Worm (Caenorhabditis elegans) whole organism, early embryonic: ENCODE results near the gene nhr-183.
"Not testable (repeated sequence)": the region's sequence is repeated elsewhere in the genome, so short reads cannot be mapped to it uniquely, and the experiment has no call there.

Experiments used
- B0310.2 ChIP-seq: sonication (generic microtip); optimal IDR thresholded peaks from 2 replicates; lab custom pipeline; 2016; ENCODE audit warnings: mild to moderate bottlenecking, missing genetic modification characterization, missing compliant biosample characterization
- F13C5.2 ChIP-seq: sonication (generic microtip); optimal IDR thresholded peaks from 2 replicates; lab custom pipeline; 2017; ENCODE audit warnings: mild to moderate bottlenecking, missing genetic modification characterization, inconsistent platforms, missing compliant biosample characterization
- aly-1 ChIP-seq: sonication (generic microtip); optimal IDR thresholded peaks from 2 replicates; lab custom pipeline; 2016; ENCODE audit warnings: missing genetic modification characterization, missing compliant biosample characterization
- ama-1 ChIP-seq: fragments of 150-350 bp; optimal IDR thresholded peaks from 2 replicates; lab custom pipeline; 2014
- ceh-13 ChIP-seq: fragments of 200-800 bp; sonication (Bioruptor generic); optimal IDR thresholded peaks from 2 replicates; lab custom pipeline; 2018; ENCODE audit warnings: mild to moderate bottlenecking, missing genetic modification characterization, missing compliant biosample characterization
- ceh-36 ChIP-seq: sonication (generic microtip); optimal IDR thresholded peaks from 2 replicates; lab custom pipeline; 2016; ENCODE audit warnings: missing genetic modification characterization, inconsistent platforms, missing compliant biosample characterization
- ets-7 ChIP-seq: sonication (generic microtip); optimal IDR thresholded peaks from 2 replicates; lab custom pipeline; 2016; ENCODE audit warnings: missing genotype, missing genetic modification characterization, missing compliant biosample characterization
- flt-1 ChIP-seq: fragments of 200-800 bp; sonication (Bioruptor generic); IDR thresholded peaks from 2 replicates; pipeline ENCODE4 v1.3.6; 2022; ENCODE audit warnings: missing genetic modification characterization, missing compliant biosample characterization
- hmbx-1 ChIP-seq: sonication (generic microtip); optimal IDR thresholded peaks from 2 replicates; lab custom pipeline; 2016; ENCODE audit warnings: mild to moderate bottlenecking, missing genetic modification characterization, missing compliant biosample characterization
- hmg-4 ChIP-seq: fragments of 200-800 bp; sonication (Bioruptor generic); optimal IDR thresholded peaks from 2 replicates; lab custom pipeline; 2018; ENCODE audit warnings: mild to moderate bottlenecking, missing genetic modification characterization, missing compliant biosample characterization
- hnd-1 ChIP-seq: sonication (generic microtip); optimal IDR thresholded peaks from 2 replicates; lab custom pipeline; 2016; ENCODE audit warnings: missing genetic modification characterization, missing compliant biosample characterization
- pes-1 ChIP-seq: fragments of 200-800 bp; sonication (Bioruptor generic); IDR thresholded peaks from 2 replicates; pipeline ENCODE4 v1.3.6; 2022; ENCODE audit warnings: missing genetic modification reagents, missing genetic modification characterization, missing compliant biosample characterization
- scrt-1 ChIP-seq: fragments of 200-800 bp; sonication (Bioruptor generic); IDR thresholded peaks from 2 replicates; pipeline ENCODE4 v1.3.6; 2022; ENCODE audit warnings: missing genetic modification characterization, missing compliant biosample characterization
- sea-1 ChIP-seq: fragments of 200-800 bp; sonication (Bioruptor generic); conservative IDR thresholded peaks from 2 replicates; pipeline ENCODE4 v1.3.6; 2022; ENCODE audit warnings: missing genetic modification characterization, missing compliant biosample characterization
- tbx-11 ChIP-seq: fragments of 200-800 bp; sonication (Bioruptor generic); IDR thresholded peaks from 2 replicates; pipeline ENCODE4 v1.3.6; 2022; ENCODE audit warnings: missing genetic modification characterization, missing compliant biosample characterization
- tbx-37 ChIP-seq: fragments of 200-800 bp; sonication (Bioruptor generic); conservative IDR thresholded peaks from 2 replicates; pipeline ENCODE4 v1.3.6; 2022; ENCODE audit warnings: missing genetic modification reagents, missing genetic modification characterization, missing compliant biosample characterization
- tra-4 ChIP-seq: sonication (generic microtip); optimal IDR thresholded peaks from 2 replicates; lab custom pipeline; 2017; ENCODE audit warnings: missing genetic modification characterization, missing compliant biosample characterization

Gene nhr-183

DNA sequence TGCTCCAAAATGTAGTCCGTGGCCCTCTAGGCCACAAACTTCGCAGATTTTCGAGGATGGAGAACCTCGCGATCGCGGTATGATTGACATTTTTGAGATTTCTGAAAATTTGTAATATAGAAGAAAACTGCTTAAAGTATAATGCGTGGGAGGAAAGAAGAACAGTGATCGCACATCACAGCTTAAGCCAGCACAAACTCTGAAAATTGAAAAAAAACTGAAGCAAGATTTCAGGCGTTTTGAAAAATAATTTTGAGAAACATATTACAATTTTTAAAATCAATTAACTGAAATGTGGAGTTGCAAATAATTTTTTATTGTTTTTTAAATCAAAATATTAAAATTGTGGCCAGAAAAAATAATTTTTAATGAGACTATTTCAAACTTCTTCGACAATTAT, 2.5 kb upstream of the nhr-183 start, which contains the start of gene nhr-275:
TSS of gene nhr-275 (minus strand) at position 101 of the 400 bp plus-strand sequence.
- no peak for TF ChIP-seq hmbx-1 (tag; lab: Kevin White, UChicago)
- no peak for TF ChIP-seq sea-1 (GFP tag; lab: Robert Waterston, UW)
- no peak for TF ChIP-seq hmg-4 (GFP tag; lab: Kevin White, UChicago)
- no peak for TF ChIP-seq ama-1 (lab: Kevin White, UChicago)
- no peak for TF ChIP-seq F13C5.2 (tag; lab: Kevin White, UChicago)
- TF ChIP-seq flt-1 (GFP tag; lab: Robert Waterston, UW), result no peak
- TF ChIP-seq pes-1, result no peak
- no peak for TF ChIP-seq aly-1 (tag; lab: Kevin White, UChicago)
- no peak for TF ChIP-seq ceh-36 (tag; lab: Kevin White, UChicago)
- no peak for TF ChIP-seq tbx-37 (GFP tag; lab: Robert Waterston, UW)
- no peak for TF ChIP-seq tbx-11 (GFP tag; lab: Robert Waterston, UW)

DNA sequence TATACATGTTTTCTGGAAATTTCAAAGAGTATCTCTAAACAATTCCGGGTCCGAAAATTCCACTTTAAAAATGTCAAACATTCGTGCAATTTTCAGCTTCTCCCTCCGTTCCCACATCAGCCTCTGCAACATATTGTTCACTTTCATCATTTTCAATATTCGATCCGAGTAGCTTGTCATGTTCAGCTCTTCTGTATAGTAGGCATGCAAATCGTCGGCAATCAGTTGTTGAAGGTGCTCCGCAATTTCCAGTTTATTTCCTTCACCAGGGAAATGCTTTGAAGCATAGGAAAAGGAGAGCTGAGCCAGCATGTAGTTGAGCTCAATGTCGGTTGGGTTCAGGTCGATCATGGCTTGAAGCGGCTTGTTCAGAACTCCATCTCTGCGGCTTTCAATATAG, 491 bp upstream of the nhr-183 start:
- TF ChIP-seq hnd-1 (tag; lab: Kevin White, UChicago), result no peak
- TF ChIP-seq tbx-37 (GFP tag; lab: Robert Waterston, UW), result no peak

ce11 chrV:2260660-2261059, 3.8 kb downstream of the nhr-183 start, which contains the start of gene F41B5.12:
Gene F41B5.12, plus strand, starts transcription at chrV:2260960.
- TF ChIP-seq hnd-1 (tag; lab: Kevin White, UChicago) (no peak), hmbx-1 (tag; lab: Kevin White, UChicago) (no peak), tra-4 (no peak), scrt-1 (no peak), sea-1 (GFP tag; lab: Robert Waterston, UW) (no peak), flt-1 (GFP tag; lab: Robert Waterston, UW) (no peak), hmg-4 (GFP tag; lab: Kevin White, UChicago) (no peak), ceh-13 (GFP tag; lab: Kevin White, UChicago) (no peak), tbx-11 (GFP tag; lab: Robert Waterston, UW) (no peak), tbx-37 (GFP tag; lab: Robert Waterston, UW) (no peak), ets-7 (tag; lab: Kevin White, UChicago) (no peak), B0310.2 (tag; lab: Kevin White, UChicago) (no peak), aly-1 (tag; lab: Kevin White, UChicago) (no peak), ceh-36 (tag; lab: Kevin White, UChicago) (no peak), ama-1 (lab: Kevin White, UChicago) (no peak)

DNA sequence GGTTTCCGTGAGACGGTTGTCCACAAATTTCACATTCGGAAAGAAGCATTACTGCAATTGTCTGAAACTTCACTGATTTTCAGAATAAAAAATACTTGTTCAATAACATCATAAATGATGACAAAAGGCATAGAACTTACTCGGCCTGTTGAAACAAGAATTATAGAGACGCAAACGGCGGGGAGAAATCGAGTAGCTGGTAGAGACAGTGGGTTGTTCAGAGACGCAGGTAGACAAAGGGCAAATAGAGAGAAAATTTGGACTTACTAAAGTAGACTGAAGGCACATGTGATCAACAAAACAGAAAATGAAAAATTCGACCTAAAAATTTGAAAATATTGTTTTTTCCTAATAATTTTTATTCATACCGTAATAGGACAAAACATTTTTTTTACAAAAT, 4.7 kb downstream of the nhr-183 start, which contains the start of gene nhr-182:
TSS of gene nhr-182 (minus strand) at position 178 of the 400 bp plus-strand sequence.
- TF ChIP-seq B0310.2 (tag; lab: Kevin White, UChicago), result no peak
- TF ChIP-seq pes-1, result no peak
- no peak for TF ChIP-seq F13C5.2 (tag; lab: Kevin White, UChicago)
- TF ChIP-seq ets-7 (tag; lab: Kevin White, UChicago), result no peak
- no peak for TF ChIP-seq scrt-1
- no peak for TF ChIP-seq tbx-11 (GFP tag; lab: Robert Waterston, UW)
- no peak for TF ChIP-seq ceh-36 (tag; lab: Kevin White, UChicago)

- TF ChIP-seq tra-4; hmbx-1 (tag; lab: Kevin White, UChicago); ets-7 (tag; lab: Kevin White, UChicago): not testable (repeated sequence)
These were observed 9.2 kb downstream of the nhr-183 start, which contains the start of gene F41B5.1 for ce11 chrV:2255191-2255590. Gene F41B5.1, plus strand, starts transcription at chrV:2255533.

ce11 chrV:2254553-2255124, 9.8 kb downstream of the nhr-183 start, which contains the start of gene str-253:
Gene str-253, minus strand, starts transcription at chrV:2254603.
- TF ChIP-seq ama-1 (lab: Kevin White, UChicago) (no peak), pes-1 (no peak), hmbx-1 (tag; lab: Kevin White, UChicago) (no peak), sea-1 (GFP tag; lab: Robert Waterston, UW) (no peak), ceh-36 (tag; lab: Kevin White, UChicago) (no peak), ceh-13 (GFP tag; lab: Kevin White, UChicago) (no peak), tra-4 (no peak), hnd-1 (tag; lab: Kevin White, UChicago) (no peak), scrt-1 (no peak), flt-1 (GFP tag; lab: Robert Waterston, UW) (no peak), B0310.2 (tag; lab: Kevin White, UChicago) (no peak), ets-7 (tag; lab: Kevin White, UChicago) (no peak), tbx-11 (GFP tag; lab: Robert Waterston, UW) (no peak), hmg-4 (GFP tag; lab: Kevin White, UChicago) (no peak)

ce11 chrV:2251774-2252173, 12.7 kb downstream of the nhr-183 start:
- no peak for TF ChIP-seq scrt-1
- no peak for TF ChIP-seq ceh-36 (tag; lab: Kevin White, UChicago)
- TF ChIP-seq tbx-37 (GFP tag; lab: Robert Waterston, UW), result no peak
- TF ChIP-seq hmbx-1 (tag; lab: Kevin White, UChicago), result no peak
- no peak for TF ChIP-seq ceh-13 (GFP tag; lab: Kevin White, UChicago)
- TF ChIP-seq aly-1 (tag; lab: Kevin White, UChicago), result no peak
- no peak for TF ChIP-seq pes-1
- no peak for TF ChIP-seq ama-1 (lab: Kevin White, UChicago)

- TF ChIP-seq ets-7 (tag; lab: Kevin White, UChicago) (no peak), ceh-13 (GFP tag; lab: Kevin White, UChicago) (no peak), hnd-1 (tag; lab: Kevin White, UChicago) (no peak), scrt-1 (no peak), tbx-37 (GFP tag; lab: Robert Waterston, UW) (no peak), ceh-36 (tag; lab: Kevin White, UChicago) (no peak), aly-1 (tag; lab: Kevin White, UChicago) (no peak)
These were observed 14.3 kb downstream of the nhr-183 start, which contains the start of gene cyp-33C7 for ce11 chrV:2250126-2250590. Gene cyp-33C7, plus strand, starts transcription at chrV:2250540.
